Worm (Caenorhabditis elegans): Measurements from ENCODE around the gene C36A4.10.

The C36A4.10 gene

DNA sequence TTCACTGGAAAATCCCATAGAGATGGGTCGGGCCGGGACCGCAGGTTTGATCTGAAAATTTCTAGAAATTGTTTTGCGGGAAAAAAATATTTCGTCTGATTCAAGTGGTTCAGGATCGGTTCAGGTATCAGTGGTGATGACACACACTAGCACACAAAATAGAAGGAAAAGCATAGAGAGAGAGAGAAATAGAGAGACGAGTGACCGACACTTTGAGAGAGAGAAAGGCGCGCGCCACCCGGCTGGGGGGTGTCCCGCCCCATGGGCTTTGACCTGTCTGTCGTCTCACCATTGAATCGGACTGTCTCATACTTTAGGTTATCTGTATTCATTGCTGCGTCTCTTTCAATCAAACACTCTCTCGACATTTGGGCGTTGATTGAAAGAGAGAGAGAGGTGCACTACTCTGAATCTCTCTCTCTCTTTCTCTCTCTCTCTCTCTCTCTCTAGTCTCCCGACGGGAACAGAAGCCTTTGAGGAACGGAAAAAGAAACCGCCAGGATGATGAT, 44.8 kb downstream of the C36A4.10 start, which contains the start of gene acy-3:
Gene acy-3, minus strand, starts transcription at position 51 of the 509 bp plus-strand sequence.
- TF ChIP-seq ZK546.5 (tag; optimal IDR thresholded peaks at IDR 0.05) (no peak), lin-39 (tag; optimal IDR thresholded peaks at IDR 0.05) (no peak), mbf-1 (tag; optimal IDR thresholded peaks at IDR 0.05) (no peak), nhr-237 (tag; optimal IDR thresholded peaks at IDR 0.05) (no peak), mab-5 (tag; optimal IDR thresholded peaks at IDR 0.05) (peak; percentile 15), dmd-4 (tag; optimal IDR thresholded peaks at IDR 0.05) (no peak), elt-1 (tag; optimal IDR thresholded peaks at IDR 0.05) (no peak), nhr-25 (tag; optimal IDR thresholded peaks at IDR 0.05) (peak; percentile 53), nhr-12 (tag; optimal IDR thresholded peaks at IDR 0.05) (no peak), unc-39 (tag; optimal IDR thresholded peaks at IDR 0.05) (no peak), elt-3 (tag; optimal IDR thresholded peaks at IDR 0.05) (no peak), sma-3 (GFP tag; optimal IDR thresholded peaks at IDR 0.05) (peak; percentile 31), nhr-11 (tag; optimal IDR thresholded peaks at IDR 0.05) (no peak), snpc-4 (tag; optimal IDR thresholded peaks at IDR 0.05) (peak; percentile 51), alr-1 (tag; optimal IDR thresholded peaks at IDR 0.05) (no peak), nhr-77 (tag; optimal IDR thresholded peaks at IDR 0.05) (no peak), nhr-21 (tag; optimal IDR thresholded peaks at IDR 0.05) (peak; percentile 66), lsy-2 (tag; optimal IDR thresholded peaks at IDR 0.05) (peak in 1 of 2 experiments; percentile 64), zag-1 (tag; optimal IDR thresholded peaks at IDR 0.05) (no peak), mdl-1 (tag; optimal IDR thresholded peaks at IDR 0.05) (peak; percentile 1 to 47), Y55F3AM.14 (GFP tag; optimal IDR thresholded peaks at IDR 0.05) (no peak), blmp-1 (tag; optimal IDR thresholded peaks at IDR 0.05; ENCODE audit: insufficient read depth) (peak; percentile 44), unc-62 (GFP tag; optimal IDR thresholded peaks at IDR 0.05) (peak; percentile 27), nhr-6 (tag; optimal IDR thresholded peaks at IDR 0.05) (no peak), F13H6.1 (tag; optimal IDR thresholded peaks at IDR 0.05) (peak; percentile 90), C34F6.9 (tag; optimal IDR thresholded peaks at IDR 0.05) (peak; percentile 61), aly-2 (tag; optimal IDR thresholded peaks at IDR 0.05) (no peak), sem-4 (tag; optimal IDR thresholded peaks at IDR 0.05) (peak; percentile 15), ztf-11 (tag; optimal IDR thresholded peaks at IDR 0.05) (no peak), crh-2 (tag; optimal IDR thresholded peaks at IDR 0.05) (peak; percentile 67), ceh-16 (tag; optimal IDR thresholded peaks at IDR 0.05) (no peak), nhr-129 (tag; optimal IDR thresholded peaks at IDR 0.05) (peak; percentile 61), unc-55 (GFP tag; optimal IDR thresholded peaks at IDR 0.05) (no peak), ama-1 (optimal IDR thresholded peaks at IDR 0.05) (no peak), lin-13 (GFP tag; optimal IDR thresholded peaks at IDR 0.05) (peak; percentile 57), sma-9 (GFP tag; optimal IDR thresholded peaks at IDR 0.05) (peak; percentile 83), sma-9 (tag; optimal IDR thresholded peaks at IDR 0.05) (no peak), gmeb-1 (tag; optimal IDR thresholded peaks at IDR 0.05) (peak; percentile 2), skn-1 (tag; optimal IDR thresholded peaks at IDR 0.05) (no peak), egl-27 (tag; optimal IDR thresholded peaks at IDR 0.05) (peak; percentile 25), nhr-23 (tag; optimal IDR thresholded peaks at IDR 0.05) (no peak), R02D3.7 (tag; optimal IDR thresholded peaks at IDR 0.05) (no peak), ztf-4 (tag; optimal IDR thresholded peaks at IDR 0.05) (no peak), peb-1 (tag; optimal IDR thresholded peaks at IDR 0.05) (no peak), ztf-1 (GFP tag; conservative IDR thresholded peaks at IDR 0.05) (no peak), ceh-82 (tag; optimal IDR thresholded peaks at IDR 0.05) (no peak), fos-1 (tag; optimal IDR thresholded peaks at IDR 0.05) (peak; percentile 53), nhr-10 (tag; optimal IDR thresholded peaks at IDR 0.05) (no peak), lin-11 (tag; optimal IDR thresholded peaks at IDR 0.05) (no peak)

Data from whole organism, L2 larva.